Worm (Caenorhabditis elegans) whole organism, early embryonic: ENCODE data around the gene fbxa-59.

Source experiments
- aly-1 ChIP-seq: sonication (generic microtip); optimal IDR thresholded peaks from 2 replicates; lab custom pipeline; 2016; ENCODE audit warnings: missing genetic modification characterization, missing compliant biosample characterization
- ama-1 ChIP-seq: fragments of 150-350 bp; optimal IDR thresholded peaks from 2 replicates; lab custom pipeline; 2014
- ceh-36 ChIP-seq: sonication (generic microtip); optimal IDR thresholded peaks from 2 replicates; lab custom pipeline; 2016; ENCODE audit warnings: missing genetic modification characterization, inconsistent platforms, missing compliant biosample characterization
- ets-7 ChIP-seq: sonication (generic microtip); optimal IDR thresholded peaks from 2 replicates; lab custom pipeline; 2016; ENCODE audit warnings: missing genotype, missing genetic modification characterization, missing compliant biosample characterization
- hmg-4 ChIP-seq: fragments of 200-800 bp; sonication (Bioruptor generic); optimal IDR thresholded peaks from 2 replicates; lab custom pipeline; 2018; ENCODE audit warnings: mild to moderate bottlenecking, missing genetic modification characterization, missing compliant biosample characterization
- hnd-1 ChIP-seq: sonication (generic microtip); optimal IDR thresholded peaks from 2 replicates; lab custom pipeline; 2016; ENCODE audit warnings: missing genetic modification characterization, missing compliant biosample characterization
- scrt-1 ChIP-seq: fragments of 200-800 bp; sonication (Bioruptor generic); IDR thresholded peaks from 2 replicates; pipeline ENCODE4 v1.3.6; 2022; ENCODE audit warnings: missing genetic modification characterization, missing compliant biosample characterization
- sea-1 ChIP-seq: fragments of 200-800 bp; sonication (Bioruptor generic); conservative IDR thresholded peaks from 2 replicates; pipeline ENCODE4 v1.3.6; 2022; ENCODE audit warnings: missing genetic modification characterization, missing compliant biosample characterization
- tbx-37 ChIP-seq: fragments of 200-800 bp; sonication (Bioruptor generic); conservative IDR thresholded peaks from 2 replicates; pipeline ENCODE4 v1.3.6; 2022; ENCODE audit warnings: missing genetic modification reagents, missing genetic modification characterization, missing compliant biosample characterization

- no peak for TF ChIP-seq hmg-4 (GFP tag; lab: Kevin White, UChicago)
- TF ChIP-seq ama-1: no peak
- TF ChIP-seq sea-1 (GFP tag; lab: Robert Waterston, UW): no peak
- TF ChIP-seq scrt-1: no peak
- no peak for TF ChIP-seq tbx-37 (GFP tag; lab: Robert Waterston, UW)
- no peak for TF ChIP-seq ets-7 (tag; lab: Kevin White, UChicago)
- no peak for TF ChIP-seq aly-1
- no peak for TF ChIP-seq ceh-36
- no peak for TF ChIP-seq hnd-1
Observed at ce11 chrIII:895525-895924, 47.8 kb downstream of the fbxa-59 start, which contains the start of the genes ztf-18 and F23H11.2.
